Fruit fly (Drosophila melanogaster): ENCODE results near the gene Pgant5.

The Pgant5 gene

dm6 chr2L:5043043-5043442 lies 50.3 kb downstream of the Pgant5 start, which contains the start of the genes CG33995, CG44000 and CG44001 (continued):
- TF ChIP-seq sima (GFP tag; optimal IDR thresholded peaks at IDR 0.05) = no peak
- no peak for TF ChIP-seq sd (tag; optimal IDR thresholded peaks at IDR 0.05)
- peak; percentile 47 for TF ChIP-seq CG10543 (GFP tag; optimal IDR thresholded peaks at IDR 0.05)
- peak; percentile 59 for TF ChIP-seq CG18764 (GFP tag; optimal IDR thresholded peaks at IDR 0.05)
- no peak for TF ChIP-seq CG17802 (tag; optimal IDR thresholded peaks at IDR 0.05)
- TF ChIP-seq Gsc (GFP tag; IDR thresholded peaks at IDR 0.05) = no peak
- peak in 1 of 2 experiments; percentile 70 for TF ChIP-seq crp (GFP tag; optimal IDR thresholded peaks at IDR 0.05)
- TF ChIP-seq CrebB (tag; optimal IDR thresholded peaks at IDR 0.05) = peak; percentile 11
- TF ChIP-seq lilli (GFP tag; optimal IDR thresholded peaks at IDR 0.05) = peak; percentile 75
- TF ChIP-seq CG9876 (GFP tag; optimal IDR thresholded peaks at IDR 0.05) = peak; percentile 60
- TF ChIP-seq CG2678 (tag; optimal IDR thresholded peaks at IDR 0.05) = peak; percentile 31
- no peak for TF ChIP-seq CG9727 (GFP tag; optimal IDR thresholded peaks at IDR 0.05)
- peak; percentile 78 for TF ChIP-seq CG2120 (GFP tag; optimal IDR thresholded peaks at IDR 0.05)
- peak; percentile 50 for TF ChIP-seq CG15601 (tag; optimal IDR thresholded peaks at IDR 0.05)
- peak; percentile 1 for TF ChIP-seq CG13775 (GFP tag; optimal IDR thresholded peaks at IDR 0.05)
- TF ChIP-seq CG6175 (GFP tag; IDR thresholded peaks at IDR 0.05) = no peak
- TF ChIP-seq Hmr (GFP tag; optimal IDR thresholded peaks at IDR 0.05) = peak; percentile 69
- TF ChIP-seq bigmax (GFP tag; optimal IDR thresholded peaks at IDR 0.05) = no peak
- TF ChIP-seq sens-2 (GFP tag; IDR thresholded peaks at IDR 0.05) = no peak
- peak; percentile 79 for TF ChIP-seq B-H2 (GFP tag; optimal IDR thresholded peaks at IDR 0.05)
- TF ChIP-seq CG9609 (GFP tag; optimal IDR thresholded peaks at IDR 0.05) = peak; percentile 27
- no peak for TF ChIP-seq Neu2 (GFP tag; optimal IDR thresholded peaks at IDR 0.05; ENCODE audit: borderline replicate concordance)
- no peak for TF ChIP-seq so (GFP tag; IDR thresholded peaks at IDR 0.05)
- no peak for TF ChIP-seq Blimp-1 (GFP tag; optimal IDR thresholded peaks at IDR 0.05)
- no peak for TF ChIP-seq klu (GFP tag; IDR thresholded peaks at IDR 0.05)
- peak; percentile 65 for TF ChIP-seq jumu (GFP tag; optimal IDR thresholded peaks at IDR 0.05)
- TF ChIP-seq D (optimal IDR thresholded peaks at IDR 0.05) = no peak
- no peak for TF ChIP-seq D (GFP tag; optimal IDR thresholded peaks at IDR 0.05)
- TF ChIP-seq HLHmδ (GFP tag; optimal IDR thresholded peaks at IDR 0.05) = peak; percentile 7
- TF ChIP-seq Lim3 (GFP tag; IDR thresholded peaks at IDR 0.05) = no peak
- no peak for TF ChIP-seq kah (GFP tag; optimal IDR thresholded peaks at IDR 0.05)
- TF ChIP-seq danr (GFP tag; IDR thresholded peaks at IDR 0.05) = no peak
- TF ChIP-seq CG6654 (GFP tag; optimal IDR thresholded peaks at IDR 0.05) = no peak
- TF ChIP-seq chn (GFP tag; optimal IDR thresholded peaks at IDR 0.05) = peak; percentile 63
- no peak for TF ChIP-seq jing (GFP tag; optimal IDR thresholded peaks at IDR 0.05)
- TF ChIP-seq CG18619 (GFP tag; optimal IDR thresholded peaks at IDR 0.05) = peak; percentile 13
- no peak for TF ChIP-seq fd96Cb (tag; optimal IDR thresholded peaks at IDR 0.05)
- TF ChIP-seq MTF-1 (GFP tag; optimal IDR thresholded peaks at IDR 0.05; ENCODE audit: borderline replicate concordance) = no peak
- TF ChIP-seq Dad (GFP tag; optimal IDR thresholded peaks at IDR 0.05) = no peak
- peak; percentile 29 for TF ChIP-seq CG3995 (GFP tag; optimal IDR thresholded peaks at IDR 0.05)
- TF ChIP-seq yki (optimal IDR thresholded peaks at IDR 0.05) = no peak
- TF ChIP-seq corto (GFP tag; optimal IDR thresholded peaks at IDR 0.05) = no peak
- TF ChIP-seq CG1602 (GFP tag; optimal IDR thresholded peaks at IDR 0.05) = peak; percentile 33
- no peak for TF ChIP-seq CG13123 (GFP tag; optimal IDR thresholded peaks at IDR 0.05)
- TF ChIP-seq CG6683 (GFP tag; optimal IDR thresholded peaks at IDR 0.05) = no peak
- no peak for TF ChIP-seq ttk (GFP tag; IDR thresholded peaks at IDR 0.05)
- peak; percentile 17 for TF ChIP-seq luna (GFP tag; optimal IDR thresholded peaks at IDR 0.05)
- TF ChIP-seq CG34422 (GFP tag; IDR thresholded peaks at IDR 0.05) = peak; percentile 66; the same call in 2 of the 3 replicates
- TF ChIP-seq Nf-YB (GFP tag; optimal IDR thresholded peaks at IDR 0.05) = peak; percentile 9
- peak; percentile 74 for TF ChIP-seq E2f2 (GFP tag; IDR thresholded peaks at IDR 0.05)
- TF ChIP-seq fu2 (GFP tag; optimal IDR thresholded peaks at IDR 0.05) = peak; percentile 43
- TF ChIP-seq maf-S (GFP tag; optimal IDR thresholded peaks at IDR 0.05) = peak; percentile 14
